Worm (Caenorhabditis elegans) whole organism, young adult: ENCODE measurements around the gene R06B10.7.

Experiments
- C17E4.6 ChIP-seq: fragments of 200-800 bp; sonication (Bioruptor generic); IDR thresholded peaks from 2 replicates; pipeline ENCODE4 v1.3.6; 2022; ENCODE audit warnings: missing genetic modification reagents, missing genetic modification characterization, missing compliant biosample characterization
- K11D2.4 ChIP-seq: fragments of 200-800 bp; sonication (Bioruptor generic); IDR thresholded peaks from 2 replicates; pipeline ENCODE4 v1.3.6; 2022; ENCODE audit warnings: missing genetic modification reagents, missing genetic modification characterization, missing compliant biosample characterization
- ama-1 ChIP-seq, 3 experiments: fragments of 150-350 bp in 1 of 3; sonication (generic microtip) in 2 of 3; optimal IDR thresholded peaks; 2 replicates each; lab custom pipeline; 2014 to 2018; ENCODE audit warnings: missing biosample characterization in 2 of 3, missing genetic modification characterization in 2 of 3, missing genetic modification reagents in 2 of 3
- athp-1 ChIP-seq: sonication (generic microtip); optimal IDR thresholded peaks from 2 replicates; lab custom pipeline; 2017; ENCODE audit warnings: mild to moderate bottlenecking, missing genetic modification characterization, missing compliant biosample characterization
- attf-5 ChIP-seq: fragments of 200-800 bp; sonication (Bioruptor generic); optimal IDR thresholded peaks from 2 replicates; lab custom pipeline; 2018; ENCODE audit warnings: mild to moderate bottlenecking, missing genetic modification characterization, missing compliant biosample characterization
- hsf-1 ChIP-seq: fragments of 200-800 bp; sonication (Bioruptor generic); IDR thresholded peaks from 2 replicates; pipeline ENCODE4 v1.3.6; 2022; ENCODE audit warnings: missing genetic modification reagents, missing genetic modification characterization, missing compliant biosample characterization
- lsl-1 ChIP-seq: fragments of 200-800 bp; sonication (Bioruptor generic); optimal IDR thresholded peaks from 2 replicates; lab custom pipeline; 2018; ENCODE audit warnings: mild to moderate bottlenecking, missing genetic modification characterization, moderate library complexity, missing compliant biosample characterization
- madf-10 ChIP-seq: sonication (generic microtip); optimal IDR thresholded peaks from 2 replicates; lab custom pipeline; 2016; ENCODE audit warnings: mild to moderate bottlenecking, missing genetic modification characterization, missing compliant biosample characterization
- ztf-3 ChIP-seq: fragments of 200-800 bp; sonication (Bioruptor generic); optimal IDR thresholded peaks from 2 replicates; lab custom pipeline; 2018; ENCODE audit warnings: mild to moderate bottlenecking, missing genetic modification characterization, missing compliant biosample characterization

DNA sequence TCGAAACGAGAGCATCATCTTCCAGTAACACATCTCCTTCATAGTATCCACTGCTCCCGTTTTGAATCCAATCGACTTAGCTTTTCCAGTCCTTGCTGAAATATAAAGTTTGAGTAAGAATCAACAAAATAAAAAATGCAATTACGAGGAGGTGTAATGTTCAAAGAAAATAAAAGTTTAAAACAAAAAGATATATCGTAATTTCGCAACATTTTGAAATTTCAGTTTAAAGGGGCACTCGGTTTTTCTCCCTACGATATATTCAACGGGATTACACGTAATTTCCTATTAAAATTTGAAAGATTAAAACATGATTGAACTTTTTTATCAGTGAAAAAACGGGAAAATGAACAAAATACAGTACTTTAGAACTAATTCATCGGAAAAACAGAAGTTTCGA, 14.9 kb upstream of the R06B10.7 start, which contains the start of gene Y34F4.3:
- TF ChIP-seq madf-10 (tag; lab: Kevin White, UChicago) = no peak
- TF ChIP-seq athp-1 (tag; lab: Kevin White, UChicago) = no peak
- no peak for TF ChIP-seq C17E4.6 (GFP tag; lab: Robert Waterston, UW)
- TF ChIP-seq ztf-3 = no peak
- no peak for TF ChIP-seq lsl-1
- no peak for TF ChIP-seq K11D2.4
- no peak for TF ChIP-seq ama-1 (optimal IDR thresholded peaks at IDR 0.05; lab: Kevin White, UChicago)
- TF ChIP-seq ama-1 (GFP tag; optimal IDR thresholded peaks at IDR 0.05; lab: Kevin White, UChicago) = no peak
- no peak for TF ChIP-seq hsf-1 (GFP tag; lab: Robert Waterston, UW)
- TF ChIP-seq attf-5 (GFP tag; lab: Kevin White, UChicago) = no peak
